Worm (Caenorhabditis elegans): ENCODE results near the gene F09F9.2.

F09F9.2 gene

DNA sequence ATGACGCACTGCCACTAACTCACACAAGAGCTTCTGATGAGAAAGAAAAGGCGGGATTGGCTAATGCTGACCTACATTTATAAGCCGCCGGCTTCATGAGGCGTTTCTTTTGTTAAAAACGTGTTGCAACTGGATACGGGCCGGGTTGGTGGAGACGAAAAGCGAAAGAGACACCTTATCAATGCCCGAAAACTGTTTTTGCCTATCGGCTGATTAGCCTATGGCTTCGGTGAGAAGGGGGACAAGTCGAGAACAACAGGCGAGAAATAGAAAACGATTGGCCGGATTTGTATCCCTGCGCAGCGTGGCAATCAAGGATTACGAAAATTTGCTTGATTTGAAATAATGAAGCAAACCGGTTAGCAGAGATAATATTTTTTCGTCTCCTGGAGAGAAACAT, at the start of gene F09F9.2:
Gene F09F9.2, minus strand, starts transcription at position 25 of the 400 bp plus-strand sequence.
- TF ChIP-seq lin-54 (GFP tag; optimal IDR thresholded peaks at IDR 0.05): no peak

DNA sequence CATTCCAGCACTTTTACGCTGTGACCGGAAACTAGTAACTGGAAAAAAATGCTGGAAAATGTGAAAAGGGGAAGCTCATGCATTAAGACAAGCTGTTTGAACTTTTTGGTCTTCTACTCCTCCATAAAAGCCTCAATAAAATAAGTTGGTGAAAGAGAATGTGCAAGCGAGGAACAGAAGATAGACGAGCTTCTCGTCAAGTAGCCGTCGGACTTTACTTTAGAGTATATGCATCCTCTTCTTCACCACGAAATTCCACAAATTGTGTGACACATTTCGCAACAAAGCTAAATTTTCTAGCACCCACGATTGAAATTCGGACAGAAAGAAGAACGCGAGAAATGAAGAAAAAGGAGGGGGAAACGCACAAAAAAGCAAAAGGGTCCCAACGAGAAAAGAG, 48.7 kb upstream of the F09F9.2 start:
- TF ChIP-seq gei-17 (GFP tag; optimal IDR thresholded peaks at IDR 0.05) (no peak), nhr-179 (tag; optimal IDR thresholded peaks at IDR 0.05) (no peak), attf-6 (GFP tag; IDR thresholded peaks at IDR 0.05) (no peak), lin-26 (GFP tag; IDR thresholded peaks at IDR 0.05) (no peak), ztf-28 (GFP tag; IDR thresholded peaks at IDR 0.05) (no peak), ceh-91 (GFP tag; IDR thresholded peaks at IDR 0.05) (no peak), F37B4.10 (GFP tag; IDR thresholded peaks at IDR 0.05) (no peak), C06A6.2 (GFP tag; conservative IDR thresholded peaks at IDR 0.05) (no peak), egl-18 (GFP tag; IDR thresholded peaks at IDR 0.05) (no peak), ztf-18 (tag; optimal IDR thresholded peaks at IDR 0.05) (no peak), lin-35 (GFP tag; optimal IDR thresholded peaks at IDR 0.05) (no peak), B0261.1 (tag; optimal IDR thresholded peaks at IDR 0.05) (no peak), dox-1 (GFP tag; IDR thresholded peaks at IDR 0.05) (no peak), ccch-3 (GFP tag; optimal IDR thresholded peaks at IDR 0.05) (no peak)

DNA sequence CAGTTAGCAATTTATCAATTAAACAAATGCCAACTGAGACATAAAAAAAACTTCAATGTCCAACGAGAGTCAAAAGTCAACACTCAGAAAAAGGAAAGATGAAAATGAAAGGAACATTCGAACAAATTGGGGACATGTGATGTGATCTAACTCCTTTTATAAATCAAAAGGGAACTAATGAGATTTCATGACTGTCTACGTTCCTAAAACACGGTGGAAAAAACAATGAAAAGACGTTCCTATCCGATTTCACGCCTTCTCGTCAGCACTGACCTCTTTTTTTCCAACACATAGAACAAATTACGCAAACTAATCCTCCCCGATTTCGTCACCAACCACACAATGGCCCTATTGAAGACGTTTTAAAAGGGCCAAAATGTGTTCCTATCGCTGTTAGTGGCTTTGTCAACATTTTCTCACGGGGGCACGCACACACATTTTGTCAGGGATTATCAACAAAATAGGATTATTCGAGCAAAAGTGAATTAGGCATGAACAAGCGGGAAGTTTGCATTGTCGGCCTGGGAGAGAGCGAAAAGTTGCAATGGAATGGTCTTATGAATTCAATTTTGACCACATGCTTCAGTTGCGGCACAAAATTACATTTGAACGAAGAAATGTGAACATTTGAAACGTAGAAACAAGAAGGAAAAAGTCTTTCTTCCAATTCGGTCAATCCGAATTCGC, 48.1 kb upstream of the F09F9.2 start:
- TF ChIP-seq egl-18 (GFP tag; IDR thresholded peaks at IDR 0.05) (no peak), cebp-1 (GFP tag; IDR thresholded peaks at IDR 0.05) (no peak), cebp-1 (tag; optimal IDR thresholded peaks at IDR 0.05) (peak; percentile 64), nhr-80 (tag; optimal IDR thresholded peaks at IDR 0.05) (no peak), ztf-28 (GFP tag; IDR thresholded peaks at IDR 0.05) (no peak), F57A8.1 (GFP tag; optimal IDR thresholded peaks at IDR 0.05) (no peak), hlh-12 (tag; optimal IDR thresholded peaks at IDR 0.05) (no peak), zim-3 (tag; optimal IDR thresholded peaks at IDR 0.05) (no peak), Y95B8A.8 (GFP tag; IDR thresholded peaks at IDR 0.05) (no peak)

DNA sequence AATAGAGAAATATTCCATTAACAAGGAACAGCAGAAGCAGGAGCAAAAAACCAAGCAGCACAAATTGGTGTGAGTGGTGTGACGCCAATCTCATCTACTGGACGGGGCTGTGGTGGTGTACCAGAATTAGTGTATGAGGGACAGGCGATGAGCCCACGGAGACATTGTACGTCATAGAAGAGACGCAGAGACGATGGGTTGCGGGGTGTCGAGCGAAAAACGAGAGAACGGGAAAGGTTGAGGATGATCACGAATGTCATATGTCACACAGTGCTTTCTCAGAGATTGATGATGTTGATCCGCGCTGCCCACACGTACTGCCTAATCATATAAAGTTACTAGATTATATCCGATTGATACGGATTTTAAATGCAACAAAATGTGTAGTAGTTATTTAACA, 46.7 kb upstream of the F09F9.2 start:
- TF ChIP-seq mxl-1 (tag; optimal IDR thresholded peaks at IDR 0.05): no peak
- TF ChIP-seq athp-1 (tag; optimal IDR thresholded peaks at IDR 0.05): no peak
- no peak for TF ChIP-seq mes-4 (tag; optimal IDR thresholded peaks at IDR 0.05)
- no peak for TF ChIP-seq madf-10 (tag; optimal IDR thresholded peaks at IDR 0.05)
- TF ChIP-seq cebp-1 (GFP tag; IDR thresholded peaks at IDR 0.05): no peak
- peak; percentile 13 for TF ChIP-seq cebp-1 (tag; optimal IDR thresholded peaks at IDR 0.05)
- no peak for TF ChIP-seq nhr-80 (tag; optimal IDR thresholded peaks at IDR 0.05)
- no peak for TF ChIP-seq ceh-100 (GFP tag; IDR thresholded peaks at IDR 0.05)

DNA sequence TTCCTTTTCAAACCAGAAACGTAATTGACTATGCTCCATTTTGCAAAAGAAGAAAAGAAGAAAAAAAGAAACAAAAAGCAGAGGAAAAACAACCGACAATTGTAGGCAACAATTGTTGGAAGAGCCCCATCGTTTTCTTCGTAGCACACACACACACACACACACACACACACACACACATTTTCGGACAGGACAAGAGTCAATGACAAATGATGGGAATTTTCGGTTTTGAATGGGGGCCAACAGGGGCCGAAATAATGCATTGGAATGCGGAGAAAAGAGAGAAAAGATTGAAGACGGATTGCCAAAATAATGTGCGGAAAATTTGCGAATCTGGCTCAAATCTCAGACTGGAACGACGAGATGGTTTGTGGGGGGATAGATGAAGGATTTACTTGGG, 43.5 kb upstream of the F09F9.2 start:
- no peak for TF ChIP-seq attf-3 (GFP tag; conservative IDR thresholded peaks at IDR 0.05)
- no peak for TF ChIP-seq dpff-1 (tag; optimal IDR thresholded peaks at IDR 0.05)
- TF ChIP-seq bed-2 (GFP tag; IDR thresholded peaks at IDR 0.05): no peak
- no peak for TF ChIP-seq nfya-1 (tag; optimal IDR thresholded peaks at IDR 0.05; ENCODE audit: borderline replicate concordance, insufficient read depth)
- TF ChIP-seq hlh-26 (GFP tag; conservative IDR thresholded peaks at IDR 0.05): no peak
- no peak for TF ChIP-seq nhr-90 (tag; optimal IDR thresholded peaks at IDR 0.05)
- TF ChIP-seq F57A8.1 (GFP tag; optimal IDR thresholded peaks at IDR 0.05): no peak
- TF ChIP-seq rpc-1 (optimal IDR thresholded peaks at IDR 0.05): no peak
- no peak for TF ChIP-seq rpc-1 (tag; optimal IDR thresholded peaks at IDR 0.05)
- TF ChIP-seq hrde-1 (tag; optimal IDR thresholded peaks at IDR 0.05; ENCODE audit: borderline replicate concordance): no peak
- no peak for TF ChIP-seq B0035.1 (tag; optimal IDR thresholded peaks at IDR 0.05)
- no peak for TF ChIP-seq F57C9.4 (tag; optimal IDR thresholded peaks at IDR 0.05)
- TF ChIP-seq ztf-28 (GFP tag; IDR thresholded peaks at IDR 0.05): no peak
- TF ChIP-seq athp-1 (tag; optimal IDR thresholded peaks at IDR 0.05): no peak
- TF ChIP-seq him-1 (tag; optimal IDR thresholded peaks at IDR 0.05): no peak
- TF ChIP-seq chd-7 (tag; optimal IDR thresholded peaks at IDR 0.05): no peak
- TF ChIP-seq mel-28 (tag; optimal IDR thresholded peaks at IDR 0.05; ENCODE audit: borderline replicate concordance): no peak
